Fruit fly (Drosophila melanogaster) whole organism: ENCODE results near the gene CG33272.

Source experiments
- CG8478 ChIP-seq: fragments of >200 bp; optimal IDR thresholded peaks from 2 replicates; lab custom pipeline; 2018; ENCODE audit warnings: inconsistent platforms
- Dll ChIP-seq: fragments of >200 bp; optimal IDR thresholded peaks from 2 replicates; lab custom pipeline; 2017
- EcR ChIP-seq, 2 experiments: fragments of >200 bp; optimal IDR thresholded peaks; 2 replicates each; lab custom pipeline; 2017; ENCODE audit warnings: missing biosample characterization in 2 of 2, missing genetic modification characterization in 2 of 2, missing genetic modification reagents in 2 of 2
- pan ChIP-seq: fragments of >200 bp; optimal IDR thresholded peaks from 2 replicates; lab custom pipeline; 2017
- psq ChIP-seq: fragments of >200 bp; optimal IDR thresholded peaks from 2 replicates; lab custom pipeline; 2017
- usp ChIP-seq: fragments of >200 bp; optimal IDR thresholded peaks from 2 replicates; lab custom pipeline; 2017; ENCODE audit warnings: missing biosample characterization, missing genetic modification characterization, mixed read lengths

Gene CG33272

DNA sequence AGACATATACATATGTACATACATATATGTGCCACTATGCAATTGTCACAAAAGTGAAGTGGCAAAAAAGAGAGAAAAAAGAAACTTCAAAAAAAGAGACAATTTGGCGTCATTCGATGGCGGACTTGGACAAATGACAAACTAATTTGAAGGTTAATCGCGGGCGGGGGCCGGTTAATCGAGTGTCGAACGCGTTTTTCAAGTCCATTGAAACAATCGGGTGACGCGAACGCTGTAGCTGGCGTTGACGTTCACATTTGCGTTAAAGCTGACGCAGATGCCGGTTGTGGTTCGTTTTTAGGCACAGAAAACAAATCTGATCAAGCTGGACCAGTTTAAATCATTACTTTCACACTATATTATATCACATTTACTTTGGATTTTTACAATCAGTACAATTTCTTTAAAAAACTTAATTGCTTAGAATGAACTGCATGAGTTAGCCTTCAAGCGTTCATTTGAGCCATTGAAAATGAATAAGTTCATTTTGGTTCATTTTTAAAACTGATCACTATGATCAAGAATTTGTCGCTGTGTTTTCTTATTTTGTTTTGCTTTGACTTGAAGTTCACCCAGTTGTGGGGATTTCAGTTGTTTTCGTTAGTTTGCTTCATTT lies 23.4 kb upstream of the CG33272 start:
- TF ChIP-seq Dll = no peak

DNA sequence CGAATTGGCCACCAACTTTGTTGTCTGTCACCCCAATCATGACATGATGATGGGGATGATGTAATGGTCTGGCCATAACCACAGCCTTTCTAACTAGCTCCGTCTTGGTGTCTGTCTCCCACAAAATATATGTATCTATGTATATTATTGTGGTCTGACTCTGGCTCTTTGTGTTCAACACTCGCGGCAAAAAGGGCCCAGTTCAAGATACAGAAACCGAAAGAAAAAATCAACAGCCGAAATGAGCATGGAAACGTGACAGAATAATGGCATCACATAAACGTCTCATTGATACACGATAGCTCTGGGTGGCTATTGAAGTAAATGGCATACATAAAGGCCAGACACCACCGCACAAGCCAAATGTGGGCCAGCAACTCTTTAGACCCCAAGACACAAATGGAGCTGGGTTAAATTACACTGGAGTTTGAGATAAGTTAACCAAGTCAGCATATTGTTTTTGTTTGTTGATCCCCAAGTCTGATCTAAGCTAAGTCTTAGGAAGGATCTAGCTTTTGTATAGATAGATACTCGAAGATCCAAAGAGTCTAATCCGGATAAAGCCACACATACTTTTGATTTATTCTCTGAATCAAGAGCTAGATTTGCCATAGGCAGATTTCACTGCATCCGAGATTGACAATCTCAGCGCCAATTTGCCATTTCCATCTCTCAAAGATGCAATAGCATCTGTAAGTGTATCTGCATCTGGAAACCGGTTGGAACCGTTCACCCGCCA lies 21.8 kb upstream of the CG33272 start:
- no peak for TF ChIP-seq pan
- no peak for TF ChIP-seq Dll
- TF ChIP-seq usp (GFP tag; lab: Kevin White, UChicago) = no peak
- TF ChIP-seq EcR (GFP tag; optimal IDR thresholded peaks at IDR 0.05; lab: Kevin White, UChicago) = no peak
- no peak for TF ChIP-seq psq
- no peak for TF ChIP-seq CG8478 (lab: Kevin White, UChicago)

- no peak for TF ChIP-seq usp (GFP tag; lab: Kevin White, UChicago)
- no peak for TF ChIP-seq psq
- TF ChIP-seq Dll = no peak
- TF ChIP-seq CG8478 (lab: Kevin White, UChicago) = no peak
- TF ChIP-seq EcR (GFP tag; optimal IDR thresholded peaks at IDR 0.05; lab: Kevin White, UChicago) = no peak
- no peak for TF ChIP-seq pan
These were observed 20.9 kb upstream of the CG33272 start for dm6 chr3L:11531300-11531699.

- TF ChIP-seq EcR (GFP tag; optimal IDR thresholded peaks at IDR 0.05; lab: Kevin White, UChicago) (no peak), psq (no peak), CG8478 (lab: Kevin White, UChicago) (no peak), pan (no peak), Dll (no peak), usp (GFP tag; lab: Kevin White, UChicago) (no peak)
These were observed 20.0 kb upstream of the CG33272 start for dm6 chr3L:11530370-11530769.

dm6 chr3L:11529707-11530106 lies 19.3 kb upstream of the CG33272 start:
- no peak for TF ChIP-seq Dll
- no peak for TF ChIP-seq psq
- TF ChIP-seq EcR (GFP tag; optimal IDR thresholded peaks at IDR 0.05; lab: Kevin White, UChicago) = no peak
- TF ChIP-seq usp (GFP tag; lab: Kevin White, UChicago) = no peak
- TF ChIP-seq CG8478 (lab: Kevin White, UChicago) = no peak
- no peak for TF ChIP-seq pan

dm6 chr3L:11528397-11528923 lies 18.1 kb upstream of the CG33272 start:
- TF ChIP-seq Dll = no peak
- no peak for TF ChIP-seq psq
- TF ChIP-seq usp (GFP tag; lab: Kevin White, UChicago) = no peak
- no peak for TF ChIP-seq EcR (GFP tag; optimal IDR thresholded peaks at IDR 0.05; lab: Kevin White, UChicago)
- no peak for TF ChIP-seq pan
- no peak for TF ChIP-seq CG8478 (lab: Kevin White, UChicago)

DNA sequence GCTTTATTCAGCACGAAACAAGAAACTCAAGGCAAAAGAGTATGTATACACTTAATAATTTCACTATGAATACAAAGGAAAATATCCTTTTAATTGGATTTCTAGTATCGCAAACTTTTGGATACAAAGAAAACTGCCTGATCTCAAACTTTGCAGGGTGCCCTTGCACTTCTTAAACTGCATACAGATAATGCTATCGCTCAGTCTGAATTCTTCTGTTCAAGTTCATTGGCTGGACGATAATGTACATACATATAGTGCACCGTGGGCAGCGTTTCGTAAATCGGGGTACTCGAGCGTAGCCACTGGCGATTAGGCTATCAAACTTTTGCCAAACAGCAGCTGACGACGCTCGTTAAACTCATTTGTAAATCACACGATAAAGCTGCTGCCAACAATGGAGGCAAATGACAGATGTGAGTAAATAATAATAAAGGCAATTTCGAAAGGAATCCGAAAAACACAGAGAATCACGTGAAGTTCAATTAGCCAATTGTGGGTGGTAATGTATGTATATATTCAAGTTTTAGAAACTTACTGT lies 16.3 kb upstream of the CG33272 start:
- TF ChIP-seq psq = no peak
- TF ChIP-seq Dll = no peak
- no peak for TF ChIP-seq usp (GFP tag; lab: Kevin White, UChicago)
- no peak for TF ChIP-seq EcR (GFP tag; optimal IDR thresholded peaks at IDR 0.05; lab: Kevin White, UChicago)
- no peak for TF ChIP-seq pan
- TF ChIP-seq CG8478 (lab: Kevin White, UChicago) = no peak

- TF ChIP-seq pan (no peak), EcR (GFP tag; optimal IDR thresholded peaks at IDR 0.05; lab: Kevin White, UChicago) (no peak), Dll (no peak), usp (GFP tag; lab: Kevin White, UChicago) (no peak), psq (no peak), CG8478 (lab: Kevin White, UChicago) (no peak)
These were observed 15.4 kb upstream of the CG33272 start for dm6 chr3L:11525765-11526164.

DNA sequence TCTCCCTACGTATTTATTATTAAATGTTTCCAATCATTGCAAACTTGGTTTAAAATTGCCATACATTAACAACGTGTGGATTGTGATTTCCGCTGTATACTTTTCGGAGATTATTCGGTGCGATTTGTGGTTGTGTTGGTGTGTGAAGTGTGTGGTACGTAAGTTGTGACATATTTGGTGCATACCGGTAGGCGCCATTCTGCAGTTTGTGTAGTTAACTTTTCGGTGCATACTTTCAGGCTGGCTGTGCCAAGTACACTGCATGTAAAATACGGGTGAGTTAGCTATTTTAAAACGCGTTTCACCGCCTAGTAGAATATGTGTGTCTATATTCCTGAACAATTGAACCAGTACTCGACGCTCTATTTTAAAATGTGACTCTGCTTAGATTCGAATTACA lies 12.9 kb upstream of the CG33272 start:
- no peak for TF ChIP-seq Dll
- TF ChIP-seq EcR (GFP tag; optimal IDR thresholded peaks at IDR 0.05; lab: Kevin White, UChicago) = no peak
- TF ChIP-seq CG8478 (lab: Kevin White, UChicago) = no peak
- TF ChIP-seq pan = no peak
- TF ChIP-seq usp (GFP tag; lab: Kevin White, UChicago) = no peak
- no peak for TF ChIP-seq psq

dm6 chr3L:11522613-11523012 lies 12.2 kb upstream of the CG33272 start, which contains the start of the genes CG11714 and Fuca:
CG11714 (minus strand) TSS chr3L:11522713.
Fuca (minus strand) TSS chr3L:11522713.
- TF ChIP-seq EcR (GFP tag; optimal IDR thresholded peaks at IDR 0.05; lab: Kevin White, UChicago) = no peak
- TF ChIP-seq usp (GFP tag; lab: Kevin White, UChicago) = no peak
- no peak for TF ChIP-seq pan
- no peak for TF ChIP-seq CG8478 (lab: Kevin White, UChicago)
- no peak for TF ChIP-seq psq
- no peak for TF ChIP-seq Dll

- no peak for TF ChIP-seq psq
- no peak for TF ChIP-seq usp (GFP tag; lab: Kevin White, UChicago)
- no peak for TF ChIP-seq pan
- TF ChIP-seq EcR (GFP tag; optimal IDR thresholded peaks at IDR 0.05; lab: Kevin White, UChicago) = no peak
- no peak for TF ChIP-seq CG8478 (lab: Kevin White, UChicago)
- no peak for TF ChIP-seq Dll
These were observed 5.8 kb upstream of the CG33272 start for dm6 chr3L:11516229-11516628.

DNA sequence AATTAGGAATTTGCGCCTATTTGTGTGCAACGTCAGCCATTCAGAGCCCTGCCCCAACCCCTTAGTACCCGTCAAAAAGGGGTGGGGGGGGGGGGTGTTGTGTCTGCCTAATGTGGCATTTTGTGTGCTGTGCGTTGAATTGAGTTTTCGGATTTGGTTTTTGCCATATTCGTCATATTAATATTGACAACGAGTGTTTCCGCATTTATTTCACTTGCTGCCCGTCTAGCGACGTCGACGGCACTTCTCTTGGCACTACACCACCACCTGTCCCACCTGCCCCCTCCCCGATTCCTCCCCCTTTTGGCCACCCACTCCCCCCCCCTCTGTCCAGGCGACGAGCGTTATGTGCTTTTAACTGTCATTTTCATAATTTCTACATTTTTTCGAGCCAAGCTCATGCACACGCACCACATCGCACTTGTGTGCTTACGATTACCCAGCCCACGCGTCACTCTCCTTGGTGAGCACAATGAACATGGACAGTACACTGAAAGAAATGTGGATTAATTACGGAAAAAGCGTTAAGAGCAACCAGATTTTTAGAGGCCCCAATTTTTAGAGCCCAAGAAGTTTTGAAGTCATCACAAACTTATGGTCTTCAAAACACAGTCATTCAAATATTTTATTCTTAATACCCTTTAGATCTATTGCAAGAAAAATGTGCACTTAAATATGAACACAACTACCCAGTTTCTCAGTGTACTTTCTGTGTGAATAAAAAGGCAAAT lies 5.1 kb upstream of the CG33272 start:
- TF ChIP-seq psq = no peak
- TF ChIP-seq usp (GFP tag; lab: Kevin White, UChicago) = no peak
- no peak for TF ChIP-seq pan
- TF ChIP-seq Dll = no peak
